Worm (Caenorhabditis elegans) whole organism, L3 larva: ENCODE data around the gene W02B12.12.

Experiments
- elt-1 ChIP-seq: fragments of 150-350 bp; optimal IDR thresholded peaks from 2 replicates; lab custom pipeline; 2014; ENCODE audit warnings: missing biosample characterization, missing genetic modification characterization
- sea-2 ChIP-seq: fragments of 150-350 bp; sonication (generic microtip); optimal IDR thresholded peaks from 4 replicates; lab custom pipeline; 2014; ENCODE audit warnings: missing biosample characterization, missing genetic modification reagents, missing genetic modification characterization
- snpc-4 ChIP-seq: fragments of 150-350 bp; optimal IDR thresholded peaks from 2 replicates; lab custom pipeline; 2014; ENCODE audit warnings: missing biosample characterization, missing genetic modification characterization

DNA sequence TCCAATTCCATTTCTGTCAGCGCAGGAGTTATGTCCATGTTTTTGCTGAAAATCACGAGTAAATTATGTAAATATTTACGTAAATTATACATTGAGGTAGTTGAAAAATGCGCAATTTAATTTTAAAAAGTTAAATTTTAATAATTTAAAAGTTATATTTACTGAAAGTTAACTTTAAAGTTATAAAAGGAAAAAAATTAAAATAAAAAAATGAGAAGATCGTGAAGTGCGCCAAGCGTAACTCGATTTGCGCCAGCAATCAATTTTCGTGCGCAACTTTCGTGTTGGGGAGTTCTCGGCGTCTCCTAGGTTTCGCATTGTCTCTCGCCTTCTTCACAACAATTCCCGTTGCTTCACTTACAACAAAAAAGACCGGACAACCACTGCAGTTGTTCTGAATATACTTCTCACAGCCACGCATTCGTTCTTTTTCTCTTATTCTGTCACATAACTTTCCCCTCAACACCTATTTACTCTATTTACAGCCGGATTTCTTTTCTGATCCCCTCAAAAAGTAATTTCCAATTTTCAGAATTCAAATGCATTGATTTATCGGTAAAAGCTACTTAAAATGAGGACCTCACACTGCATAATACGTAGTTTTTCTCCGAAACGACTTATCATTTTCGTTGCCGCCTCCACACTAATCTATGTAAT, 5.3 kb downstream of the W02B12.12 start, which contains the start of the genes metl-1 and W02B12.11:
- TF ChIP-seq elt-1 (tag; lab: Kevin White, UChicago) (peak; percentile 11), sea-2 (GFP tag; lab: Kevin White, UChicago) (no peak), snpc-4 (tag; lab: Kevin White, UChicago) (no peak)
